Worm (Caenorhabditis elegans): ENCODE measurements around the gene pqn-35.

The pqn-35 gene

DNA sequence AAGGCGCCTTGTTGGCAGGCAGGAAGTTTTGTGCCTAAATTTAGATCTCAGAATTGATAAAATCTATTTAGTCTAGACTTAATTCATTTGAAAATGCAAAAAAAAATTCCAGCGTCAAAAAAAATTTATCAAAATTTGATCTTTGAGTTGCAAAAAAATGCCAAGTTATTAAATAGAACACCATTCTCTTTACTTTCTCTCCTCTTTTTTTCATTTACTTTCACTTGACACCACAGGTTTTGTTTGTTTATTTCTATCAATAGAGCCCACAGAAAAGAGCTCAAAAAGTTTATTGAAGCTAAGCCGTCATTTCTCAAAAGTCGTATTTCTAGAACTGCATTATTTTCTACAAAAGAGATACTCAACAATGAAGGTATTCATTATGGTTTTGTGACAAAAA, at the start of gene pqn-35:
Gene pqn-35, plus strand, starts transcription at position 301 of the 400 bp plus-strand sequence.
- TF ChIP-seq unc-62 (GFP tag; optimal IDR thresholded peaks at IDR 0.05), result no peak

DNA sequence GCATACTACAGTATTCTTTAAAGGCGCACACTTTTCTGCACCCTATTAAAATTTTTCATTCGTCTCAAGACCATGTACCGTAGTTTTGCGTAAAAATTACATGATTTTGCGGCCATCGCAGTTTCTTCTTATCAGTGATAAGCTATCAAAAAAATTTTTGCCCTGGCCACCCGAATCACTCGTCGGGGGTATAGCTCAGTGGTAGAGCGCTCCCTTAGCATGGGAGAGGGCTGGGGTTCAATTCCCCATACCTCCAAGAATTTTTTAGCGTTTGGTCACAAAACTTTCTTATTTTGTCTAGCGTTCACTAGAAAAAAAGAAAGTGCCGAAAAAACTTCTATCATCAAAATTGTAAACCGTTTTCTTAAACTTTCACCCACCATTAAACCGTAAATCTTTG, 47.6 kb upstream of the pqn-35 start:
- no peak for TF ChIP-seq unc-62 (GFP tag; optimal IDR thresholded peaks at IDR 0.05)

DNA sequence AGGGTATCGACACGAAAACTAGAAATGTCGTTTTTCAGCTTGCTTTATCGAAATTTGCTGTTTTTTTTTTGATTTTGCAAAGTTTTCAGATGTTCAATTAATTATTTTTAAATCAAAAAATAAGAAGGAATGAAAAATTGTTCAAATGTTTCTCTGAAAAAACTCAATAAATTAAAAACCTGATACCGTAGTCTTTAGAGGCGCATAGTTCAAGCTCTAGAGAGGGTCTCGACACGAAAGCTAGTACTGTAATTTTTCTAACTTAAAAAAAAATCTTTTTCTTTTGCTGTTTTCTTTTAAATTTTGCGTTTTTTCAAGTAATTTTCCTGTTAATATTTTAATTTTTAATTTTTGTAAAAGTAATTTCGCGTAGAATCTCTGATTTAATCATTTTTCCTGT, 46.6 kb upstream of the pqn-35 start:
- TF ChIP-seq unc-62 (GFP tag; optimal IDR thresholded peaks at IDR 0.05), result no peak

DNA sequence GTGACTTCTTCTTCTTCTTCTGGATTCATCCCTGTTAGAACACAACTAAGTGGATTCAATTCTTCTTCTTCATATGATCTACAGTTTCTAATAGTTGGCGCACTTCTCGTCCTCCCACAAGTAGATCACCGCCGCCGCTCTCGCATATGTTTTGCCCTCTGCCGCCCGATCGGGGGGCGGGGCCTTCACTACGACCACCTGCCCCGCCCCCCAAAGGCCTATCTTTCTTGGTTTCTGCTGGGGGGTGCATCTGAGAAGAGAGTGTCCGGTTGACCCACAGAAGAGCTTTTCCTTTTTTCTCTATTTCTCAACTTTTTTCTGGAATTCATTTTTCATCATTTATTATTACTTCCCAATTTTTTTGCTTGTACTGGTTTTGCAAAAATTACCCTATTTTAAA, 41.7 kb upstream of the pqn-35 start:
- no peak for TF ChIP-seq unc-62 (GFP tag; optimal IDR thresholded peaks at IDR 0.05)

DNA sequence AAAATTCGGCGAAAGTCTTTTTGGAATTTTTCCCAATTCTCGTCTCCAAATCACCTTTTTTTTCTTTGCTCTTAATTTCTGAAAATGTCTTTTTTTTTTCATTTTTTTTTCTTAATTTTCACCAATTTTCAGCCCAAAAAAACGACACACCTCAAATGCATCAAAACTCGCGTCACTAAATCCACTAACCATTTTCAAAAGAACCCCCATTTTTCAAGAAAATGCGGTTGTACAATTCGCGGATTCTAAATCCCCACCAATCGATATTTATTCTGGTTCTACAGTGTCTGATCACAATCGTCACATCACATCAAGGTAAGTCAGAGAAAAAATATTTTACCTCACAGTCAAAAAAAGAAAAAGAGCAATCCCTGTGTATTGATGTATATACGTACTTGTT, 40.9 kb upstream of the pqn-35 start, which contains the start of gene vab-1:
Gene vab-1, plus strand, starts transcription at position 133 of the 400 bp plus-strand sequence.
- no peak for TF ChIP-seq unc-62 (GFP tag; optimal IDR thresholded peaks at IDR 0.05)

DNA sequence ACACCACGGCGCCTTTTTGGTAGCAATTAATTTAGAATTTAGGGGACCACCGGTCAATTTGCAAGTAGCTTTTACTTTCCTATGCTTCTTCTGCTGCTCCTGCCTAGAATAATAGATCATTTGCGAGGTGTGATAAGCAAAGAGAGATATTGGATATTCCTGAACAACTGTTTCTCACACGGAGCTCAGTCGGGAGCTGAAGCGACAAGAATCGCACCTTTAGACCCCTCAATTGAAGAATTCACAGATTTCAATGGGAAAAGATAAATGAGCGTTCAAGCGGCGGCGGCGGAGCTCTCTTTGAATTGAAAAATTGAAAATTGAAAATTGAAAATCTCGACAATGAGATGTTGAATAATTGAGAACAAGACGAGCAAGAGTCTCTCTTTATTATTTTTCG, 40.2 kb upstream of the pqn-35 start:
- TF ChIP-seq unc-62 (GFP tag; optimal IDR thresholded peaks at IDR 0.05), result no peak

DNA sequence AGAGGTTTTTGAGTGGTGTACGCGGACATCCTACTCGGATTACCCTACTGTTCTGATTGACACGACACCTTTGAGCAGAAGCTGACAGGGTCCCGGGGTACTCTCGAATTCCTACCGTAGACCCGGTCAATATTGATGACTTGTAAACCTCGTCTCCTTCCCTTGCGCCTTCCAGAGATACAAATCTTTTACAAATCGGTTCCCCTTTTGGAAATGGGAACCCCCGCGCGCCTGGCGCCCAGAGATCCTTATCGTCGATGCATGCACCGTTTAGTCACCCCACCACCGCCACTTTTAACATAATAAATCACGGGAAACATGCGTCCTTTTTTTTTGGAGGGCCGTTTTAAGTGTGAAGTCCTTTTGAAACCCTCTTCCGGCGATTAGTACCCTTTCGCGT, 39.7 kb upstream of the pqn-35 start:
- no peak for TF ChIP-seq unc-62 (GFP tag; optimal IDR thresholded peaks at IDR 0.05)

DNA sequence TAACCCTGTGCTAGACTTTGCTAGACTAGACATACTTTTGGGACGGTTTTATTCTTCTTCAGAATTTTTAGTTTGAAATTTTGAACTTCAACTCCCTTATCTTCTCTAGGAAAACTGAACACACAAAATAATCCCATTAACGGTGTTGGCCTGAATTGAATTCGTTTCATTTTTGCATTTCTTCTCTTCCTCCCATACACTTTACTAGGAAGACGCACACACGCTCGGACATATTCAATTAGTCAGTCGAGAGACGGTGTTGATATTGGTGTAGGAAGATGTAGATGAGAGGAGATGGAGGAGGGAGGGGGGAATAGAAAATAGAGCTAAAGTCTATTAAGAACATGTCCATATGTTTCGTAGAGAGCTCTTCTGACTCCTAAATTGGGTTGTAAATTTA, 38.1 kb upstream of the pqn-35 start:
- no peak for TF ChIP-seq unc-62 (GFP tag; optimal IDR thresholded peaks at IDR 0.05)

DNA sequence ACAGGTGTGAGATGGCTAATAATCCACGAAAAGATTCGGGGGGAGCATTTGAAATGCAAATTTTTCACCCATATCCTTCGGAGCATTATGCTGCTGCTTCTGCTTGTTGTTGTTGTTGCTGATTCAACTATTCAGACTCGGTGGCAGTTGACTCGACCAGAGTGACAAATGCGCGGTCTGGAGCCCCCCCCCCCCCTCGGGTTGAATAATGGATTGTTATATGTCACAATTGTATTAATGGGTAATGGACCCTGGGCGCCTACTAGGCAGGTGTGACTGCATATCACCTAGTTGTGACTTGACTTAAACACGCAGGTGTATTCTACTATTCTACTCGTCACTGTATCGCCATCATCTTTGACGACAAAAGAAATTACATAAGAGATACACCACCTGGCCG, 37.2 kb upstream of the pqn-35 start:
- no peak for TF ChIP-seq unc-62 (GFP tag; optimal IDR thresholded peaks at IDR 0.05)

DNA sequence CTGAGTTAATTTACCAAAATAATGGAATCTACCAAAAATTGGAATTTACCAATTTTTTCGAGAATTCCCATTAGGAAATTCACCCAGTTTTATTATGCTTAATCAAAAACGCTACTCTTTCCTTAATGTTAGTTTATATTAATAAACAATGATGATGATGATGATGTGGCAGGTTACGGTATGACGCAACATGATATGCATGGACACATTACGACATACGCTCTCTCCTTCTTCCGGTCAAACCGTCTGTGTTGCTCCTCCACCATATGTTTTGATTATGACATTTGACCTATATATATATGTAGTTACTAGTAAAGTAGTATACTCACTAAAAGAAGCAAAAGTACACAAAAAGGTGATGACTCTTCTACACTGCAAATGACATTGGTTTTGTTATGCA, 35.4 kb upstream of the pqn-35 start:
- TF ChIP-seq unc-62 (GFP tag; optimal IDR thresholded peaks at IDR 0.05), result no peak

DNA sequence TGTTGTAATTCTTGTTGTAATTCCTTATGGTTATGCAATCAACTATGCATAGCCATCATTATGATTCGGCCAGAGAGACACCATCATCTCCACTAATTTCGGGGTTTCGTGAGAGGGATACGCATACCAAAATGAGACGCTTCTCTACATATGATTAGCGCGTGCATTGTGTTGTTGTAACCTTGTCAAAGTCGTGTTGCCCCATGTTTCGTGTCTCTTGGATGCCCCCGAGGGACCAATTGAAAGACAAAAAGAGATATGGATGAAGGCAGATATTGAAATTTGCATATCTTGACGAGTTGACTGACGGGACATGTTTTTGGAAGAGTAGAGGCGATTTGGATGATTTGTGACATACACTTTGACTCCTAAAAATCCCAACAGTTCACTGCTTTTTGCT, 33.4 kb upstream of the pqn-35 start:
- TF ChIP-seq unc-62 (GFP tag; optimal IDR thresholded peaks at IDR 0.05), result no peak

DNA sequence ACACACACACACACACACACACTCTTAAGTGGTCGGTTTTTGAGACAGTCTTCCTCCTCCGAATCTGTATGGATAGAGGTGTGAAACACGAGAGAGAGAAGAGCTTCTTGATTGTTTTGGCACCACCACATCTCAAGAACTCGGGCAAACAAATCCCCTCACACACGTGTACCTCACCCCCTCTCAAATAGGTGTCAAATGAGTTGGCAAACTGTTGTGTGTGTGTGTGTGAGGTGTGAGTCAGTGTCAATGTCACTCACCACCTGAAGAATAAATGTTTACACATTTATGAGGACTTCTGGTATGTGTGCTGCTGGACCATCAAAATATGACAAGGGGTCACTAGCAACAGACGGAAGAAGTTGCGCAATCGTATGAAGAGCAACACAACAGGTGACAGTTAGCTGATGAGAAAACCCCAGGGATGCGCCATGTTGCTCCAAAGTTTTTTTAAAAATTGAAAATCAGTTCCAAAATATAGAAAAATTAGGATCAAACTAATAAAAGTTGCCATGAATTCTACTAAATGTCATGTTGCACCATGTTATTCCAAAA, 32.8 kb upstream of the pqn-35 start:
- TF ChIP-seq unc-62 (GFP tag; optimal IDR thresholded peaks at IDR 0.05), result no peak

DNA sequence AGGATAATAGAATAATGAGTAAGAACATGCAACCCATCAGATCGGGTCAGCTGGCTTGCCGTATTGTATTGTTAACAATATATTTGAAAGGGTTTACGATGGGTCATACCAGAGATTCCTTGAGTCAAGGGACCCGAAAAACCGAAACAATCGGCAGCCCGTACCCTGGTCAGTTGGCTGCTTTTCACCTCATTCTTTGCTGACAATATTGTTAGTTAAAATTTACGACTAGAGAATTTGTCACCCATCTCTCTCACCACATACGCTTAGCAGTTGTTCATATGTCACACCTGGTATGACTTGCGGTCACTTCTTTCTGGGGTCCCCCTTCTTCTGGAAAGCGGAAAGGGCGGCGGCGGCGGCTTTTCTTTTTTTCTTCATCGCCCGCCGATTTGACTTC, 31.7 kb upstream of the pqn-35 start:
- TF ChIP-seq unc-62 (GFP tag; optimal IDR thresholded peaks at IDR 0.05), result no peak

DNA sequence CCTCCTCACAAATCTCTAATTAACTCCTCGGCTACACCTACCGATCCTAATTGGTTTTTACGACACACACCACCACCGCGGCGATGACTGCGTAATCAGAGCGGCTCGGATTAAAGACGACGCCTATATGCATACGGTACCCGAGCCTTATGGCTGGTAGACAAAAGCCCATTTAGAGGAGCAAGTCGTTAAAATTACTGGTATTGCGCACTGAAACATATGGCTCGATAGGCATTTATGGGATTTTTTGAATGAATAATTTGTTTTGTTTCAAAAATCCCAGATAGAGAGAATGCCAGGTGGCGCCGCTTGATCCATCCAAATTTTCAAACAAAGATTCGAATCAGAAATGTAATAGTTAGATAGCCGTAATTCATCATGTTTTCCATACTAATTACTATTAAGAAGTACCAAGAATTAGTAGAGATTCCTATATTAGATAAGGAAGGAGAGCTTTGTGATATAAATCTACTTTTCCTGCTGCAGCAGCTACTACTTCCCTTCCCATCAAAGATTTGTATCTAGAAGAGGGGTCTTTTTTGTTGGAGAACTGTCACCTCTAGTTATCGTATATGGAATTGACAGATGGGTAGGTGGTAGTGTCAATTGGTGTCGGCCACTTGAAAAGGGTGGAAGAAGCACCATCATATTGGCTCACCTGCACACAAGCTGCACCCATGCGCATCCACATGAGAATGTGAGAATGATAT, 29.4 kb upstream of the pqn-35 start:
- no peak for TF ChIP-seq unc-62 (GFP tag; optimal IDR thresholded peaks at IDR 0.05)

DNA sequence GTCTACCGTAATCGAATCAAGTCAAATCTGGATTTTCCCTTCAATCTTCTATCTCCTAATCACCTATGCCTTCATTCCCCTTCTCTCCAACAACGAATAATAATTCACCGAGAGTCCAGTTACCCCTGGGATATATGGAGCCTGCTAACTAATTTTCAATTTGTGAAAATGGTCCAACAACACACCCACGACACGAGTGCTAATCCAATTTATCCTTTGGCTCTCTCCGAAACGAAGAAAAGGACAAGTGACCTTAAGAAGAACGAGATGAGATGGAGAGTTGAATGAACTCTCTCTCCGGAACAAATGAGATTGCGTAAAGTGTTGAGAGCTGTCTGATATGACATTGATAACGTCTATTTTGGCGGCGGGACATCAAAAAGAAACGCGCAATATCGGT, 28.5 kb upstream of the pqn-35 start:
- TF ChIP-seq unc-62 (GFP tag; optimal IDR thresholded peaks at IDR 0.05), result no peak

DNA sequence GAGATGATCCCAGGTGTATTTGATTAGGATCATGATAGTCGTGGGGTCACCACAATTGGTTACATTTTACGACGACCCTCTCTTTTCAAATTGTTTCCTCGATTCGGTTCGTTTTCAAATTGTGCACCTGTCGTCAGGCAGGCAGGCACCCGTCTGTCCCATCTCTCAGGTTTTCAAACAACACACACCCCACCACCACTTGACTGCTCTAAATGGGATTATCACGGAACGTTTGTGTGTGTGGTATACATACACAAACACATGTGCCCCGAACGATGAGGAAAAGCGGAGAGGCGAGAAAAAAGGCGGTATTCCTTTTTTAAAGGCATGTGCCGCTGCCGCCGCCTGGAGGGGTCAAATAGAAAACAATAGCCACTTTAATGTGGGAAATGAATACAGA, 27.5 kb upstream of the pqn-35 start:
- TF ChIP-seq unc-62 (GFP tag; optimal IDR thresholded peaks at IDR 0.05), result no peak

DNA sequence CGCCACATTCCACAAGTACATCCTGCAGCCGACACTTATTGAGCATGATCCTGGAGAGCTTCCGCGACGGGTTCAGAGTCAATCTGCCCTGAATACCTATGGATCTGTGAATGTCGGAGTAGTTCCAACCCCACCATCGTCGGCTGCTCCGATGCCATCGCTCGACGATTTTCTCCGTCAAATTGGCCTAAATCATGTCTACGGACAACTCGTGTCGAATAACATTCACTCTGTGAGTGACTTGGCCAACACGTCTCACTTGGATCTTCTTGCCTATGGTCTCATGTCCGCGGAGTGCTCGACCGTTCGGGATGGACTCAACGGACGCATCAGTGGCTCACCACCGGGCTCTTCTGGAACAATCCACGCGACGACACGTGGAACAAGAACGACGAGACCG, 22.7 kb upstream of the pqn-35 start:
- TF ChIP-seq unc-62 (GFP tag; optimal IDR thresholded peaks at IDR 0.05), result no peak

DNA sequence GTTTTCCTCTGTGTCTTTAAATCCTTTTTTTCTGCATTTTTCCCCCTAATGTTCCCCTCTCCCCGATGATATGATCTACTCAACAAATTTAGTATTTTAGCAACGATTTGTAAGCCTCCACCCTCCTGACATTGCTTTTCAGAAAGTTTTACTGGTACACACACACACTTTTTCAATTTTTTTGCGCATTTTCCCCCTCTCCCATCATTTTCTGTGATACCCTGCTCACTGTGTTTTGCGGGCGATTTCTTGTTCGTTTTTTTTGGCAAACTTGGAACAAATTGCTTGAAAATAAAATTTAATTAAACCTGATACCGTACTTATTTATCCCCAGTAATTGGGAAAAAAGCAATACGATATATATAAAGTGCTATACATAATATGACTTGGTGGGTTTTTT, 22.1 kb upstream of the pqn-35 start:
- no peak for TF ChIP-seq unc-62 (GFP tag; optimal IDR thresholded peaks at IDR 0.05)
